Fruit fly (Drosophila melanogaster): Measurements from ENCODE around the gene Dyro.

The Dyro gene

dm6 chr3L:11318532-11319170, 22.9 kb upstream of the Dyro start (continued):
- TF ChIP-seq CG8765 (GFP tag; IDR thresholded peaks at IDR 0.05) (peak; percentile 77), CG10654 (GFP tag; optimal IDR thresholded peaks at IDR 0.05) (peak; percentile 80), grau (tag; optimal IDR thresholded peaks at IDR 0.05) (peak; percentile 85), bab2 (GFP tag; optimal IDR thresholded peaks at IDR 0.05) (peak; percentile 86), yki (optimal IDR thresholded peaks at IDR 0.05) (no peak), ewg (GFP tag; optimal IDR thresholded peaks at IDR 0.05) (peak; percentile 75), CG4617 (GFP tag; optimal IDR thresholded peaks at IDR 0.05; ENCODE audit: borderline replicate concordance) (peak; percentile 44), CG12104 (GFP tag; optimal IDR thresholded peaks at IDR 0.05) (peak; percentile 56), pnt (GFP tag; optimal IDR thresholded peaks at IDR 0.05) (peak; percentile 79), eyg (GFP tag; optimal IDR thresholded peaks at IDR 0.05) (peak; percentile 74), CG18599 (GFP tag; optimal IDR thresholded peaks at IDR 0.05) (peak; percentile 85), trem (tag; optimal IDR thresholded peaks at IDR 0.05) (peak; percentile 79), CG3838 (GFP tag; optimal IDR thresholded peaks at IDR 0.05) (peak; percentile 48), CG13123 (GFP tag; optimal IDR thresholded peaks at IDR 0.05) (peak; percentile 67), CG11247 (GFP tag; IDR thresholded peaks at IDR 0.05) (peak; percentile 89), h (optimal IDR thresholded peaks at IDR 0.05) (no peak), lab (GFP tag; optimal IDR thresholded peaks at IDR 0.05) (peak; percentile 92), bsh (GFP tag; optimal IDR thresholded peaks at IDR 0.05) (peak; percentile 17 to 91), CG30020 (tag; optimal IDR thresholded peaks at IDR 0.05) (peak; percentile 18), kah (GFP tag; optimal IDR thresholded peaks at IDR 0.05) (peak; percentile 76), jigr1 (GFP tag; IDR thresholded peaks at IDR 0.05) (peak; percentile 84), CG1792 (GFP tag; optimal IDR thresholded peaks at IDR 0.05) (peak; percentile 91), CG11504 (tag; optimal IDR thresholded peaks at IDR 0.05) (peak; percentile 93), Eip74EF (GFP tag; optimal IDR thresholded peaks at IDR 0.05) (peak in 1 of 2 experiments; percentile 89), lilli (GFP tag; optimal IDR thresholded peaks at IDR 0.05) (peak; percentile 82), Nf-YB (GFP tag; optimal IDR thresholded peaks at IDR 0.05) (peak; percentile 59), Awh (GFP tag; IDR thresholded peaks at IDR 0.05) (peak; percentile 93), CG32772 (GFP tag; IDR thresholded peaks at IDR 0.05) (peak; percentile 91), zfh1 (GFP tag; IDR thresholded peaks at IDR 0.05) (peak; percentile 94), klu (GFP tag; IDR thresholded peaks at IDR 0.05) (peak; percentile 81), CG7928 (GFP tag; optimal IDR thresholded peaks at IDR 0.05) (no peak), CG12942 (GFP tag; optimal IDR thresholded peaks at IDR 0.05) (peak; percentile 74), zen2 (GFP tag; IDR thresholded peaks at IDR 0.05; ENCODE audit: partially characterized antibody) (no peak), CG4854 (GFP tag; optimal IDR thresholded peaks at IDR 0.05) (peak; percentile 70), Elba2 (GFP tag; optimal IDR thresholded peaks at IDR 0.05) (no peak), NfI (GFP tag; optimal IDR thresholded peaks at IDR 0.05) (peak; percentile 89), ro (GFP tag; IDR thresholded peaks at IDR 0.05) (peak; percentile 78), pho (GFP tag; optimal IDR thresholded peaks at IDR 0.05) (peak; percentile 60), CG14014 (GFP tag; IDR thresholded peaks at IDR 0.05) (peak; percentile 90), eve (GFP tag; optimal IDR thresholded peaks at IDR 0.05) (peak in 1 of 2 experiments; percentile 91), CG32767 (GFP tag; IDR thresholded peaks at IDR 0.05) (peak; percentile 90), HmgZ (tag; optimal IDR thresholded peaks at IDR 0.05) (peak; percentile 85), stc (GFP tag; IDR thresholded peaks at IDR 0.05) (peak; percentile 91), MBD-R2 (GFP tag; IDR thresholded peaks at IDR 0.05) (peak; percentile 80), Ptx1 (GFP tag; IDR thresholded peaks at IDR 0.05) (peak; percentile 93), CG11398 (GFP tag; optimal IDR thresholded peaks at IDR 0.05) (peak; percentile 74), run (tag; optimal IDR thresholded peaks at IDR 0.05) (peak; percentile 52), CG7963 (GFP tag; IDR thresholded peaks at IDR 0.05; ENCODE audit: partially characterized antibody) (no peak), CG4328 (GFP tag; optimal IDR thresholded peaks at IDR 0.05) (peak; percentile 47), MESR4 (GFP tag; optimal IDR thresholded peaks at IDR 0.05) (peak; percentile 19)

All from whole organism, embryonic.